Worm (Caenorhabditis elegans) whole organism, midembryonic: ENCODE results near the gene sup-9.

Source experiments
- T22C8.4 ChIP-seq: fragments of 200-800 bp; sonication (Bioruptor generic); IDR thresholded peaks from 2 replicates; pipeline ENCODE4 v1.3.6; 2022; ENCODE audit warnings: missing genetic modification characterization, missing compliant biosample characterization
- flt-1 ChIP-seq: fragments of 200-800 bp; sonication (Bioruptor generic); IDR thresholded peaks from 2 replicates; pipeline ENCODE4 v1.3.6; 2022; ENCODE audit warnings: missing genetic modification characterization, missing compliant biosample characterization
- klf-2 ChIP-seq: fragments of 200-800 bp; sonication (Bioruptor generic); conservative IDR thresholded peaks from 2 replicates; pipeline ENCODE4 v1.3.6; 2022; ENCODE audit warnings: missing genetic modification reagents, missing genetic modification characterization, missing compliant biosample characterization
- ref-1 ChIP-seq: fragments of 200-800 bp; sonication (Bioruptor generic); conservative IDR thresholded peaks from 2 replicates; pipeline ENCODE4 v1.3.6; 2022; ENCODE audit warnings: missing genetic modification reagents, missing genetic modification characterization, missing compliant biosample characterization

ce11 chrII:2686985-2687675 lies at the start of gene sup-9, which contains the start of gene nspf-1:
- no peak for TF ChIP-seq flt-1 (GFP tag; lab: Robert Waterston, UW)
- TF ChIP-seq ref-1 (GFP tag; lab: Robert Waterston, UW): no peak
- no peak for TF ChIP-seq klf-2 (GFP tag; lab: Robert Waterston, UW)
- TF ChIP-seq T22C8.4 (GFP tag; lab: Robert Waterston, UW): no peak
